Worm (Caenorhabditis elegans): Measurements from ENCODE around the gene semo-1.

The semo-1 gene

DNA sequence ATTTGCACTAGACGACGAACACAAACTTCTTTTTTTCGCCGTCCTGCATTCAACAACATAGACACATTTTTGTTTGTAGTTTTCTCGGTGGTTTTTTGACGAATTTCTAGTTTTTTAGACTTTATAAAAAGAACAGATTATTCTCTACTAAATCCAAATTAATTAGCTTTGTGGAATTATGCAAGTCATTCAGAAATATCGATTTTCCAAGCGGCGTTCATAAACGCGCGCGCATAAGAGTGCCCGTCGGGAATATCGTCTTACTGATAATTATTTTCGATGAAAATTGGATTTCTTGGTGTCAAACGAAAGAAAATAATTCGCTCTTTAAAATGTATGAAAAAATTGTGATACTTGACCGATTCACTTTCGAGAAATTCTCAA lies 16.4 kb upstream of the semo-1 start:
- TF ChIP-seq nhr-28 (tag; optimal IDR thresholded peaks at IDR 0.05) = no peak
- no peak for TF ChIP-seq ceh-9 (tag; optimal IDR thresholded peaks at IDR 0.05)
- TF ChIP-seq tbx-2 (tag; optimal IDR thresholded peaks at IDR 0.05) = no peak
- no peak for TF ChIP-seq snpc-4 (tag; optimal IDR thresholded peaks at IDR 0.05)
- TF ChIP-seq ztf-11 (tag; optimal IDR thresholded peaks at IDR 0.05) = no peak
- TF ChIP-seq nfya-1 (tag; optimal IDR thresholded peaks at IDR 0.05; ENCODE audit: insufficient read depth) = no peak
- no peak for TF ChIP-seq R02D3.7 (tag; optimal IDR thresholded peaks at IDR 0.05)
- no peak for TF ChIP-seq fkh-10 (GFP tag; optimal IDR thresholded peaks at IDR 0.05)
- no peak for TF ChIP-seq pqm-1 (tag; optimal IDR thresholded peaks at IDR 0.05)
- TF ChIP-seq jun-1 (tag; optimal IDR thresholded peaks at IDR 0.05) = no peak
- no peak for TF ChIP-seq fos-1 (tag; optimal IDR thresholded peaks at IDR 0.05)
- TF ChIP-seq ztf-4 (tag; optimal IDR thresholded peaks at IDR 0.05) = no peak
- TF ChIP-seq nhr-25 (tag; optimal IDR thresholded peaks at IDR 0.05) = no peak
- no peak for TF ChIP-seq pha-4 (tag; optimal IDR thresholded peaks at IDR 0.05)
- TF ChIP-seq nhr-12 (tag; optimal IDR thresholded peaks at IDR 0.05) = no peak
- TF ChIP-seq sea-2 (GFP tag; optimal IDR thresholded peaks at IDR 0.05) = no peak
- no peak for TF ChIP-seq egl-27 (tag; optimal IDR thresholded peaks at IDR 0.05)
- TF ChIP-seq ceh-16 (tag; optimal IDR thresholded peaks at IDR 0.05) = no peak
- TF ChIP-seq unc-39 (tag; optimal IDR thresholded peaks at IDR 0.05) = no peak

DNA sequence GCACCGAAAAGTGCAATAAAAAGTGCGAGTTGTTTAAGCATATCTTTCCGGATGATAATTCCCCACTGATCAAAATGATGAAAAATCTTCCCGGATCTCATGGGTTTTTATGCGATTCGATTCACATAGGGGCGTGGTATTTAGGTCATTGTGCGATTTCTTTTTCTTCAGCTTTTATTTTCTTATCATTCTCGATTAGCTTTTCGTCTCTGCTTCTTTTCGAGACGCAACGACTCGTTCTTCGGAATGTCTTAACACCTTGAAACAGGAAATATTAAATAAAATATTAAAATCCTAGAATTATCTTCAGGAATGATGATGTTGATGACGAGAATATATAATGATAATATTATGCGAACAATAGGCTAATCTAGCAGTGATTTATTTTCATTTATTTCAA lies 7.3 kb upstream of the semo-1 start, which contains the start of gene Y37A1B.7:
Gene Y37A1B.7 (minus strand): TSS at position 101 of the 400 bp plus-strand sequence.
- TF ChIP-seq R02D3.7 (tag; optimal IDR thresholded peaks at IDR 0.05) (no peak), daf-12 (tag; optimal IDR thresholded peaks at IDR 0.05) (no peak), nhr-237 (tag; optimal IDR thresholded peaks at IDR 0.05) (no peak), elt-2 (tag; optimal IDR thresholded peaks at IDR 0.05) (no peak), ceh-28 (tag; optimal IDR thresholded peaks at IDR 0.05) (no peak)

- TF ChIP-seq mdl-1 (tag; optimal IDR thresholded peaks at IDR 0.05) = no peak
- TF ChIP-seq R02D3.7 (tag; optimal IDR thresholded peaks at IDR 0.05) = no peak
- no peak for TF ChIP-seq elt-3 (tag; optimal IDR thresholded peaks at IDR 0.05)
- no peak for TF ChIP-seq nhr-76 (tag; optimal IDR thresholded peaks at IDR 0.05)
- no peak for TF ChIP-seq ceh-16 (tag; optimal IDR thresholded peaks at IDR 0.05)
Observed at ce11 chrIV:14046777-14047176, 4.2 kb upstream of the semo-1 start.

DNA sequence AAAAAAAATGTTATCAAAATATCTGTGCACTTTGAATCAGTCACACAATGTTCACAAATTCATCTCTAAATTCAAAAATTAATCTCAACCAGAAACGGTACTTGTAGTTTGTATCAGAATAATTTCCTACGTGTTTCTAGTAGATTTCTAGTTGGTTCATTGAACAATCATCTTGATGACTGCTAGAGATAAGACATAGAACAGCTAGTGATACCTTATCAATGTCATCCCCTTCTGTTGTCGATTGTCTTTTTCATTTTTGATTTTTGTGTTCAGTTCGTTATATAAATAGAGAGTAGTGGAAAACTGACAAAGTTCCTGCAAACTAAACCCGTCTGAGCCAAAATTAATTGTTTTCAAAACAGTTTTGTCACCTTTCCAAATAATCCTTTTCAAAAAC lies 558 bp upstream of the semo-1 start:
- TF ChIP-seq jun-1 (tag; optimal IDR thresholded peaks at IDR 0.05) (peak; percentile 39), nfya-1 (tag; optimal IDR thresholded peaks at IDR 0.05; ENCODE audit: insufficient read depth) (no peak), elt-3 (tag; optimal IDR thresholded peaks at IDR 0.05) (peak in 2 of 3 experiments; percentile 65 to 77), nhr-28 (tag; optimal IDR thresholded peaks at IDR 0.05) (no peak), skn-1 (tag; optimal IDR thresholded peaks at IDR 0.05) (peak; percentile 61), pqm-1 (tag; optimal IDR thresholded peaks at IDR 0.05) (peak; percentile 71), elt-2 (tag; optimal IDR thresholded peaks at IDR 0.05) (peak; percentile 81)

DNA sequence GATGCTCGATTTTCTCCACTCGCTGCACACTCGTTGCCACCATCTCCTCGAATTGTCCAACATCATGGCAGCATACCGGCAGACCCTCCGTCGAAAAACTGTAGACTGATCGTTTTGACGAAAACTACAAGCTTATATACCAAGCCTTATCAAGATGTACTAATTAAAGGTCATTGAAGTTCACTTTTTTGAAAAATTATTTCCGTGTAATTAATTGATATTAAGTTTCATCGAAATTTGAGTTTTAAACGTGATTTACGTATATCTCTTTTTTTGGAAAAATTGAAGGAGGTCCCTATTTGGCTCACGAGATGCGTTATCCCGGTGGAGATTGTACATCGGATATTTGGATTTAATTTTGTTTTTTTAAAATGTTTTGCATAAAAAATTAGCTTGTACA lies 9.6 kb downstream of the semo-1 start, which contains the start of gene Y37A1B.4:
Gene Y37A1B.4 (minus strand): TSS at position 101 of the 400 bp plus-strand sequence.
- TF ChIP-seq ztf-11 (tag; optimal IDR thresholded peaks at IDR 0.05) (no peak), mdl-1 (tag; optimal IDR thresholded peaks at IDR 0.05) (no peak), fos-1 (tag; optimal IDR thresholded peaks at IDR 0.05) (no peak), nhr-28 (tag; optimal IDR thresholded peaks at IDR 0.05) (no peak), fkh-2 (tag; optimal IDR thresholded peaks at IDR 0.05) (no peak), lsy-12 (tag; optimal IDR thresholded peaks at IDR 0.05) (no peak), nhr-23 (tag; optimal IDR thresholded peaks at IDR 0.05) (no peak), nhr-12 (tag; optimal IDR thresholded peaks at IDR 0.05) (no peak), unc-39 (tag; optimal IDR thresholded peaks at IDR 0.05) (no peak), ama-1 (optimal IDR thresholded peaks at IDR 0.05) (no peak), egl-5 (tag; optimal IDR thresholded peaks at IDR 0.05) (no peak), nhr-237 (tag; optimal IDR thresholded peaks at IDR 0.05) (no peak), snpc-4 (tag; optimal IDR thresholded peaks at IDR 0.05) (no peak), nfya-1 (tag; optimal IDR thresholded peaks at IDR 0.05; ENCODE audit: insufficient read depth) (no peak), daf-12 (tag; optimal IDR thresholded peaks at IDR 0.05) (no peak), mml-1 (tag; optimal IDR thresholded peaks at IDR 0.05) (no peak), ceh-28 (tag; optimal IDR thresholded peaks at IDR 0.05) (no peak), elt-1 (tag; optimal IDR thresholded peaks at IDR 0.05) (no peak)

Measured in whole organism, L3 larva.